Fruit fly (Drosophila melanogaster): ENCODE measurements around the gene NimA.

dm6 chr2L:13923984-13924383 is 33.4 kb upstream of the NimA start:
- TF ChIP-seq CG8478 (optimal IDR thresholded peaks at IDR 0.05) (no peak), CTCF (optimal IDR thresholded peaks at IDR 0.05) (no peak)

Measured in S2 (cell line).